Fruit fly (Drosophila melanogaster): ENCODE data around the gene CG14313.

The CG14313 gene

dm6 chr3R:18198518-18199118 is 6.9 kb upstream of the CG14313 start (continued):
- peak; percentile 29 for TF ChIP-seq CG2120 (GFP tag; optimal IDR thresholded peaks at IDR 0.05)
- TF ChIP-seq gcm (GFP tag; optimal IDR thresholded peaks at IDR 0.05), result peak; percentile 49
- TF ChIP-seq zf30C (GFP tag; optimal IDR thresholded peaks at IDR 0.05), result no peak
- no peak for TF ChIP-seq CG10366 (GFP tag; IDR thresholded peaks at IDR 0.05)
- peak; percentile 55 for TF ChIP-seq CG12219 (GFP tag; optimal IDR thresholded peaks at IDR 0.05)
- no peak for TF ChIP-seq gro (GFP tag; optimal IDR thresholded peaks at IDR 0.05)
- no peak for TF ChIP-seq psq (GFP tag; optimal IDR thresholded peaks at IDR 0.05)
- TF ChIP-seq tup (GFP tag; optimal IDR thresholded peaks at IDR 0.05), result no peak
- peak; percentile 20 for TF ChIP-seq Camta (GFP tag; optimal IDR thresholded peaks at IDR 0.05)
- no peak for TF ChIP-seq CG18011 (GFP tag; optimal IDR thresholded peaks at IDR 0.05)
- peak; percentile 22 for TF ChIP-seq CG12236 (GFP tag; optimal IDR thresholded peaks at IDR 0.05)
- TF ChIP-seq CG12769 (tag; optimal IDR thresholded peaks at IDR 0.05), result peak; percentile 34
- no peak for TF ChIP-seq zfh2 (GFP tag; optimal IDR thresholded peaks at IDR 0.05)
- peak in 1 of 2 experiments; percentile 1 for TF ChIP-seq Hr51 (GFP tag; optimal IDR thresholded peaks at IDR 0.05)
- TF ChIP-seq CG7987 (GFP tag; optimal IDR thresholded peaks at IDR 0.05), result peak; percentile 76
- no peak for TF ChIP-seq ftz-f1 (GFP tag; optimal IDR thresholded peaks at IDR 0.05)
- TF ChIP-seq lilli (GFP tag; optimal IDR thresholded peaks at IDR 0.05), result peak; percentile 26
- TF ChIP-seq Vsx1 (GFP tag; optimal IDR thresholded peaks at IDR 0.05), result peak; percentile 36
- no peak for TF ChIP-seq CG7928 (GFP tag; optimal IDR thresholded peaks at IDR 0.05)
- no peak for TF ChIP-seq slou (GFP tag; optimal IDR thresholded peaks at IDR 0.05)
- TF ChIP-seq CHES-1-like (GFP tag; optimal IDR thresholded peaks at IDR 0.05), result peak; percentile 44
- TF ChIP-seq unpg (GFP tag; optimal IDR thresholded peaks at IDR 0.05), result peak; percentile 11
- TF ChIP-seq pros (GFP tag; optimal IDR thresholded peaks at IDR 0.05), result no peak
- TF ChIP-seq CG2116 (GFP tag; optimal IDR thresholded peaks at IDR 0.05), result peak; percentile 47
- TF ChIP-seq Dad (GFP tag; optimal IDR thresholded peaks at IDR 0.05), result peak; percentile 17
- peak; percentile 7 for TF ChIP-seq CoRest (tag; optimal IDR thresholded peaks at IDR 0.05)
- no peak for TF ChIP-seq ind (GFP tag; optimal IDR thresholded peaks at IDR 0.05)
- peak; percentile 35 for TF ChIP-seq CG7556 (GFP tag; optimal IDR thresholded peaks at IDR 0.05)
- no peak for TF ChIP-seq Hr39 (optimal IDR thresholded peaks at IDR 0.05)
- TF ChIP-seq Neu2 (GFP tag; optimal IDR thresholded peaks at IDR 0.05; ENCODE audit: borderline replicate concordance), result no peak
- TF ChIP-seq CG11093 (GFP tag; IDR thresholded peaks at IDR 0.05), result no peak
- TF ChIP-seq Rx (GFP tag; IDR thresholded peaks at IDR 0.05), result no peak
- TF ChIP-seq croc (GFP tag; conservative IDR thresholded peaks at IDR 0.05), result no peak
- no peak for TF ChIP-seq sug (tag; optimal IDR thresholded peaks at IDR 0.05)
- TF ChIP-seq H15 (GFP tag; IDR thresholded peaks at IDR 0.05), result no peak
- TF ChIP-seq Scr (GFP tag; IDR thresholded peaks at IDR 0.05; ENCODE audit: partially characterized antibody), result no peak
- TF ChIP-seq CG10543 (GFP tag; optimal IDR thresholded peaks at IDR 0.05), result peak; percentile 48
- no peak for TF ChIP-seq gt (GFP tag; IDR thresholded peaks at IDR 0.05)
- TF ChIP-seq CG8765 (GFP tag; IDR thresholded peaks at IDR 0.05), result no peak
- peak; percentile 49 for TF ChIP-seq pb (GFP tag; optimal IDR thresholded peaks at IDR 0.05)
- no peak for TF ChIP-seq CG9797 (GFP tag; optimal IDR thresholded peaks at IDR 0.05)
- peak; percentile 61 for TF ChIP-seq ac (GFP tag; optimal IDR thresholded peaks at IDR 0.05)
- no peak for TF ChIP-seq CG2199 (GFP tag; IDR thresholded peaks at IDR 0.05)
- peak; percentile 25 for TF ChIP-seq CG15269 (tag; optimal IDR thresholded peaks at IDR 0.05)
- no peak for TF ChIP-seq Gsc (GFP tag; IDR thresholded peaks at IDR 0.05)
- TF ChIP-seq grau (tag; optimal IDR thresholded peaks at IDR 0.05), result no peak
- TF ChIP-seq Bteb2 (GFP tag; optimal IDR thresholded peaks at IDR 0.05), result peak; percentile 1
- TF ChIP-seq jing (GFP tag; optimal IDR thresholded peaks at IDR 0.05), result no peak
- no peak for TF ChIP-seq inv (GFP tag; IDR thresholded peaks at IDR 0.05; ENCODE audit: partially characterized antibody)
- peak; percentile 54 for TF ChIP-seq NC2α (GFP tag; optimal IDR thresholded peaks at IDR 0.05)
- peak; percentile 4 for TF ChIP-seq CG1602 (GFP tag; optimal IDR thresholded peaks at IDR 0.05)
